Fruit fly (Drosophila melanogaster) whole organism, embryonic: ENCODE measurements around the gene obst-F.

ENCODE experiments used
- Aef1 ChIP-seq: fragments of 200-800 bp; sonication (Bioruptor generic); IDR thresholded peaks from 3 replicates; pipeline ENCODE4 v1.3.6; 2022; ENCODE audit warnings: missing biosample characterization, missing genetic modification characterization
- B-H1 ChIP-seq: fragments of 200-800 bp; sonication (Bioruptor generic); IDR thresholded peaks from 3 replicates; pipeline ENCODE4 v1.3.6; 2022; ENCODE audit warnings: missing biosample characterization, missing genetic modification characterization
- B-H2 ChIP-seq: fragments of 200-800 bp; sonication (Bioruptor generic); optimal IDR thresholded peaks from 2 replicates; lab custom pipeline; 2018; ENCODE audit warnings: missing biosample characterization, mild to moderate bottlenecking, missing genetic modification characterization
- CG12071 ChIP-seq: fragments of 200-800 bp; sonication (Bioruptor generic); optimal IDR thresholded peaks from 3 replicates; lab custom pipeline; 2018; ENCODE audit warnings: missing biosample characterization, mild to moderate bottlenecking, missing genetic modification characterization
- CG12299 ChIP-seq: fragments of 200-800 bp; sonication (Bioruptor generic); optimal IDR thresholded peaks from 2 replicates; lab custom pipeline; 2018; ENCODE audit warnings: missing biosample characterization, mild to moderate bottlenecking, missing genetic modification characterization
- CG12942 ChIP-seq: fragments of 200-800 bp; sonication (Bioruptor generic); optimal IDR thresholded peaks from 3 replicates; lab custom pipeline; 2016; ENCODE audit warnings: missing biosample characterization, missing genetic modification characterization
- CG17568 ChIP-seq: fragments of 200-800 bp; sonication (Bioruptor generic); optimal IDR thresholded peaks from 2 replicates; lab custom pipeline; 2018; ENCODE audit warnings: missing biosample characterization, mild to moderate bottlenecking, missing genetic modification characterization, moderate library complexity
- CG31441 ChIP-seq: fragments of 200-800 bp; sonication (Bioruptor generic); IDR thresholded peaks from 2 replicates; pipeline ENCODE4 v1.3.6; 2022; ENCODE audit warnings: missing biosample characterization, missing genetic modification characterization
- CG3281 ChIP-seq: fragments of 200-800 bp; sonication (Bioruptor generic); optimal IDR thresholded peaks from 3 replicates; lab custom pipeline; 2017; ENCODE audit warnings: missing biosample characterization, mild to moderate bottlenecking, missing genetic modification characterization
- CG34376 ChIP-seq: fragments of 200-800 bp; sonication (Bioruptor generic); optimal IDR thresholded peaks from 2 replicates; lab custom pipeline; 2018; ENCODE audit warnings: missing biosample characterization, mild to moderate bottlenecking, missing genetic modification characterization
- CG4617 ChIP-seq: fragments of 200-800 bp; sonication (Bioruptor generic); optimal IDR thresholded peaks from 3 replicates; lab custom pipeline; 2016; ENCODE audit warnings: missing biosample characterization, missing genetic modification characterization, borderline replicate concordance
- CG8290 ChIP-seq, 3 experiments: fragments of 200-800 bp; sonication (Bioruptor generic); optimal IDR thresholded peaks; 2 replicates each; lab custom pipeline; 2016 to 2019; ENCODE audit warnings: missing biosample characterization in 3 of 3, missing genetic modification characterization in 3 of 3, mild to moderate bottlenecking in 2 of 3, moderate library complexity in 1 of 3
- Chrac-16 ChIP-seq: fragments of 200-800 bp; sonication (Bioruptor generic); optimal IDR thresholded peaks from 3 replicates; lab custom pipeline; 2016; ENCODE audit warnings: missing biosample characterization, missing genetic modification characterization
- HLH54F ChIP-seq: fragments of 200-800 bp; sonication (Bioruptor generic); optimal IDR thresholded peaks from 3 replicates; lab custom pipeline; 2016; ENCODE audit warnings: missing biosample characterization, missing genetic modification characterization
- Hand ChIP-seq: fragments of 200-800 bp; sonication (Bioruptor generic); optimal IDR thresholded peaks from 2 replicates; lab custom pipeline; 2017; ENCODE audit warnings: mild to moderate bottlenecking, missing biosample characterization, missing genetic modification reagents, missing genetic modification characterization
- Hr39 ChIP-seq: fragments of >200 bp; optimal IDR thresholded peaks from 2 replicates; lab custom pipeline; 2017
- Lim3 ChIP-seq: fragments of 200-800 bp; sonication (Bioruptor generic); IDR thresholded peaks from 2 replicates; pipeline ENCODE4 v1.3.6; 2022; ENCODE audit warnings: missing biosample characterization, missing genetic modification characterization
- MESR4 ChIP-seq: fragments of 200-800 bp; sonication (Bioruptor generic); optimal IDR thresholded peaks from 2 replicates; lab custom pipeline; 2018; ENCODE audit warnings: missing biosample characterization, mild to moderate bottlenecking, missing genetic modification characterization, moderate library complexity
- Mrtf ChIP-seq: fragments of 200-800 bp; sonication (Bioruptor generic); IDR thresholded peaks from 3 replicates; pipeline ENCODE4 v1.3.6; 2022; ENCODE audit warnings: missing biosample characterization, missing genetic modification characterization
- NFAT ChIP-seq: fragments of 200-800 bp; sonication (Bioruptor generic); IDR thresholded peaks from 2 replicates; pipeline ENCODE4 v1.3.6; 2022; ENCODE audit warnings: missing biosample characterization, missing genetic modification characterization
- Nf-YB ChIP-seq: fragments of 200-800 bp; sonication (Bioruptor generic); optimal IDR thresholded peaks from 3 replicates; lab custom pipeline; 2019; ENCODE audit warnings: missing biosample characterization, mild to moderate bottlenecking, missing genetic modification characterization, moderate library complexity
- Sry-δ ChIP-seq: fragments of 200-800 bp; sonication (Bioruptor generic); optimal IDR thresholded peaks from 2 replicates; lab custom pipeline; 2016; ENCODE audit warnings: missing biosample characterization, missing genetic modification characterization
- TFAM ChIP-seq: fragments of 200-800 bp; sonication (Bioruptor generic); optimal IDR thresholded peaks from 2 replicates; lab custom pipeline; 2017; ENCODE audit warnings: missing biosample characterization, missing genetic modification characterization, inconsistent platforms
- ash1 ChIP-seq: fragments of 200-800 bp; sonication (Bioruptor generic); optimal IDR thresholded peaks from 2 replicates; lab custom pipeline; 2018; ENCODE audit warnings: missing biosample characterization, mild to moderate bottlenecking, missing genetic modification characterization
- az2 ChIP-seq: fragments of 200-800 bp; sonication (Bioruptor generic); optimal IDR thresholded peaks from 3 replicates; lab custom pipeline; 2016; ENCODE audit warnings: missing biosample characterization, missing genetic modification characterization
- bsh ChIP-seq, 2 experiments: fragments of 200-800 bp; sonication (Bioruptor generic); optimal IDR thresholded peaks; 2 replicates each; lab custom pipeline; 2017 to 2018; ENCODE audit warnings: mild to moderate bottlenecking in 2 of 2, missing biosample characterization in 2 of 2, missing genetic modification characterization in 2 of 2, moderate library complexity in 1 of 2
- cato ChIP-seq: fragments of 200-800 bp; sonication (Bioruptor generic); optimal IDR thresholded peaks from 2 replicates; lab custom pipeline; 2016; ENCODE audit warnings: missing biosample characterization, missing genetic modification characterization, borderline replicate concordance
- chm ChIP-seq: fragments of 200-800 bp; sonication (Bioruptor generic); IDR thresholded peaks from 2 replicates; pipeline ENCODE4 v1.3.6; 2022; ENCODE audit warnings: missing biosample characterization, missing genetic modification characterization
- crc ChIP-seq: fragments of 200-800 bp; sonication (Bioruptor generic); optimal IDR thresholded peaks from 2 replicates; lab custom pipeline; 2016; ENCODE audit warnings: missing biosample characterization, missing genetic modification characterization
- dysf ChIP-seq: fragments of 200-800 bp; sonication (Bioruptor generic); IDR thresholded peaks from 3 replicates; pipeline ENCODE4 v1.3.6; 2022; ENCODE audit warnings: missing biosample characterization, missing genetic modification characterization
- fd102C ChIP-seq: fragments of 200-800 bp; sonication (Bioruptor generic); optimal IDR thresholded peaks from 2 replicates; lab custom pipeline; 2018; ENCODE audit warnings: missing biosample characterization, mild to moderate bottlenecking, missing genetic modification characterization, moderate library complexity
- hbn ChIP-seq: fragments of 200-800 bp; sonication (Bioruptor generic); IDR thresholded peaks from 2 replicates; pipeline ENCODE4 v1.3.6; 2022; ENCODE audit warnings: missing biosample characterization, missing genetic modification characterization; ENCODE audit not compliant: partially characterized antibody
- ken ChIP-seq: fragments of 200-800 bp; sonication (Bioruptor generic); IDR thresholded peaks from 3 replicates; pipeline ENCODE4 v1.3.6; 2022; ENCODE audit warnings: missing biosample characterization, missing genetic modification characterization
- knrl ChIP-seq: fragments of 200-800 bp; sonication (Bioruptor generic); IDR thresholded peaks from 3 replicates; pipeline ENCODE4 v1.3.6; 2022; ENCODE audit warnings: missing biosample characterization, missing genetic modification characterization; ENCODE audit not compliant: partially characterized antibody
- lmd ChIP-seq: fragments of 200-800 bp; sonication (Bioruptor generic); IDR thresholded peaks from 2 replicates; pipeline ENCODE4 v1.3.6; 2022; ENCODE audit warnings: missing biosample characterization, missing genetic modification characterization
- nau ChIP-seq: fragments of 200-800 bp; sonication (Bioruptor generic); optimal IDR thresholded peaks from 3 replicates; lab custom pipeline; 2017; ENCODE audit warnings: missing biosample characterization, mild to moderate bottlenecking, missing genetic modification characterization, missing genetic modification reagents
- oc ChIP-seq: fragments of 200-800 bp; sonication (Bioruptor generic); optimal IDR thresholded peaks from 2 replicates; lab custom pipeline; 2018; ENCODE audit warnings: missing biosample characterization, mild to moderate bottlenecking, missing genetic modification characterization, moderate library complexity
- odd ChIP-seq: fragments of 200-800 bp; sonication (Bioruptor generic); optimal IDR thresholded peaks from 2 replicates; lab custom pipeline; 2017; ENCODE audit warnings: missing biosample characterization, mild to moderate bottlenecking, missing genetic modification characterization
- sens ChIP-seq: fragments of 200-800 bp; sonication (Bioruptor generic); peaks from one replicate; lab custom pipeline; 2016; ENCODE audit warnings: missing biosample characterization, missing genetic modification characterization
- sim ChIP-seq: fragments of 200-800 bp; sonication (Bioruptor generic); IDR thresholded peaks from 2 replicates; pipeline ENCODE4 v1.3.6; 2022; ENCODE audit warnings: missing biosample characterization, missing genetic modification characterization
- sima ChIP-seq: fragments of 200-800 bp; sonication (Bioruptor generic); optimal IDR thresholded peaks from 2 replicates; lab custom pipeline; 2016; ENCODE audit warnings: missing biosample characterization, missing genetic modification characterization
- sisA ChIP-seq: fragments of 200-800 bp; sonication (Bioruptor generic); IDR thresholded peaks from 2 replicates; pipeline ENCODE4 v1.3.6; 2022; ENCODE audit warnings: missing biosample characterization, missing genetic modification characterization
- so ChIP-seq: fragments of 200-800 bp; sonication (Bioruptor generic); IDR thresholded peaks from 3 replicates; pipeline ENCODE4 v1.3.6; 2022; ENCODE audit warnings: missing biosample characterization, missing genetic modification characterization
- sob ChIP-seq: fragments of 200-800 bp; sonication (Bioruptor generic); IDR thresholded peaks from 2 replicates; pipeline ENCODE4 v1.3.6; 2022; ENCODE audit warnings: missing biosample characterization, missing genetic modification characterization
- tll ChIP-seq, 2 experiments: fragments of 200-800 bp in 1 of 2; fragments of >200 bp in 1 of 2; sonication (Bioruptor generic) in 1 of 2; optimal IDR thresholded peaks; 2 replicates each; lab custom pipeline; 2017 to 2019; ENCODE audit warnings: missing biosample characterization in 2 of 2, missing genetic modification characterization in 2 of 2, mild to moderate bottlenecking in 1 of 2, moderate library complexity in 1 of 2
- vnd ChIP-seq: fragments of 200-800 bp; sonication (Bioruptor generic); IDR thresholded peaks from 3 replicates; pipeline ENCODE4 v1.3.6; 2022; ENCODE audit warnings: missing biosample characterization, missing genetic modification characterization; ENCODE audit not compliant: partially characterized antibody
- vvl ChIP-seq: fragments of 200-800 bp; sonication (Bioruptor generic); IDR thresholded peaks from 2 replicates; pipeline ENCODE4 v1.3.6; 2022; ENCODE audit warnings: missing biosample characterization, missing genetic modification characterization

Gene obst-F

DNA sequence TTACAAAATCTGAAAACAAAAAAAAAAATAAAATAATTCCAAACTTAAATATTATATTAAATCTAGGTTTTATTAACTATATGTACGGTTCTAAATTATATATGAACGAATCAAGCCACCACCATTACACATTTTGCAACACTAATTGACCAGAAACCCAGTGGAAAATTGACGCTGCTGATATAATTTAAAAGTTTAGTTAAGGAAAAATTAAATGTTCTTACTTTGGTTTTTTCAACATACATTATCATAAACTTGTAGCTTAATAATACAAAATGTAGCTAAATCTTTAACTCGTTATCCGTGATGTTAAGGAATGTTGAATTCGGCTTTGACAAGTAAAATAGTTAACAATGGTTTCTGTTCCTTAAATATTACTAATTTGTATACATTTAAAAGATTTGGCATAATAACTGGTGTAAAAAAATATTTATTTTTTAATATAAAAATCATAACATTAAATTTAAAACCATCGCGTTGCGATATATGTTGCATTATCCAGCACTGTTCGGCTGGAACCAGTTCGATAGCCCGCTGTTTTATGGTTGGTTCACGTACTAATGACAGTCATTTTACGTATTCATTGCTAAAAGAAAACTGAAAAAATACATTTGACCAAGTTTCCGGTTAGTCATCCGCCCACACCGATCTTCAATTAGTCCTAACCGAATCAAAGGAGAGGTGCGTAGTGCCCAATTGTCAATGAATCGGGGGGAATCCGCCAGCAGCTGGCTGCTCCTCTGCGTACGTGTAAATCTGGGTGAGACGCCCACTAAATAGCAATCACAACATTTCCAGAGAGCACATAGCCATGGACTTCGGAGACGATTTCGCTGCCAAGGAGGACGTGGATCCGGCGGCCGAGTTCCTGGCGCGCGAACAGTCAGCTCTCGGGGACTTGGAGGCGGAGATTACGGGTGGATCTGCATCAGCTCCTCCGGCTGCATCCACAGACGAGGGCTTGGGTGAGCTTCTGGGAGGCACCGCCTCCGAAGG is 40.8 kb upstream of the obst-F start (continued):
- TF ChIP-seq hbn (GFP tag; lab: Robert Waterston, UW) (peak; percentile 60; the same call in 1 of the 2 replicates), Nf-YB (peak; percentile 39), odd (GFP tag; lab: Kevin White, UChicago) (no peak), CG34376 (no peak), Hr39 (no peak), lmd (GFP tag; lab: Robert Waterston, UW) (peak; percentile 64), Lim3 (no peak), HLH54F (GFP tag; lab: Kevin White, UChicago) (no peak), so (GFP tag; lab: Robert Waterston, UW) (0 out of 3 replicates have a peak, but pooled peaks have one; percentile 45), bsh (GFP tag; optimal IDR thresholded peaks at IDR 0.05; lab: Kevin White, UChicago) (peak in 1 of 2 experiments; percentile 49), Sry-δ (GFP tag; lab: Kevin White, UChicago) (peak; percentile 19), CG4617 (GFP tag; lab: Kevin White, UChicago) (no peak), sim (GFP tag; lab: Robert Waterston, UW) (0 out of 2 replicates have a peak, but pooled peaks have one; percentile 7), sens (GFP tag; lab: Kevin White, UChicago) (peak; percentile 85), CG31441 (GFP tag; lab: Robert Waterston, UW) (no peak; the same call in none of the 2 replicates), vnd (GFP tag; lab: Robert Waterston, UW) (peak; percentile 54; the same call in 2 of the 3 replicates), sob (GFP tag; lab: Robert Waterston, UW) (peak; percentile 66), B-H2 (GFP tag; lab: Kevin White, UChicago) (peak; percentile 39), vvl (GFP tag; lab: Robert Waterston, UW) (peak; percentile 50; the same call in 1 of the 2 replicates), tll (GFP tag; optimal IDR thresholded peaks at IDR 0.05; lab: Kevin White, UChicago) (no peak), ash1 (GFP tag; lab: Kevin White, UChicago) (no peak), Mrtf (GFP tag; lab: Robert Waterston, UW) (no peak), sima (GFP tag; lab: Kevin White, UChicago) (no peak), sisA (GFP tag; lab: Robert Waterston, UW) (0 out of 2 replicates have a peak, but pooled peaks have one; percentile 34), TFAM (GFP tag; lab: Kevin White, UChicago) (no peak), knrl (GFP tag; lab: Robert Waterston, UW) (peak; percentile 72), chm (GFP tag; lab: Robert Waterston, UW) (no peak), NFAT (GFP tag; lab: Robert Waterston, UW) (peak; percentile 66), nau (GFP tag; lab: Kevin White, UChicago) (no peak), CG12071 (GFP tag; lab: Kevin White, UChicago) (no peak), MESR4 (peak; percentile 94), CG3281 (GFP tag; lab: Kevin White, UChicago) (peak; percentile 64), CG17568 (GFP tag; lab: Kevin White, UChicago) (no peak), CG12299 (tag; lab: Kevin White, UChicago) (peak; percentile 54), CG12942 (peak; percentile 13), az2 (peak; percentile 27), oc (tag; lab: Kevin White, UChicago) (no peak), Aef1 (peak; percentile 35), ken (peak; percentile 59; the same call in 2 of the 3 replicates), Chrac-16 (peak; percentile 53), B-H1 (no peak; the same call in 1 of the 3 replicates), dysf (GFP tag; lab: Robert Waterston, UW) (peak; percentile 56; the same call in 2 of the 3 replicates), cato (GFP tag; lab: Kevin White, UChicago) (no peak), fd102C (no peak), CG8290 (GFP tag; optimal IDR thresholded peaks at IDR 0.05; lab: Kevin White, UChicago) (no peak), CG8290 (tag; optimal IDR thresholded peaks at IDR 0.05; lab: Kevin White, UChicago) (peak in 1 of 2 experiments; percentile 48), crc (GFP tag; lab: Kevin White, UChicago) (no peak), Hand (GFP tag; lab: Kevin White, UChicago) (peak; percentile 48)
